Fruit fly (Drosophila melanogaster): ENCODE measurements around the gene sav.

The sav gene

dm6 chr3R:23053135-23053730 is 7.9 kb downstream of the sav start (continued):
- TF ChIP-seq CG10431 (GFP tag; optimal IDR thresholded peaks at IDR 0.05): no peak
- peak; percentile 53 for TF ChIP-seq BEAF-32 (GFP tag; optimal IDR thresholded peaks at IDR 0.05)
- no peak for TF ChIP-seq disco-r (GFP tag; optimal IDR thresholded peaks at IDR 0.05)
- peak; percentile 47 for TF ChIP-seq pzg (GFP tag; optimal IDR thresholded peaks at IDR 0.05)
- TF ChIP-seq Opbp (GFP tag; IDR thresholded peaks at IDR 0.05; ENCODE audit: partially characterized antibody): peak; percentile 56; the same call in 2 of the 3 replicates
- TF ChIP-seq grn (GFP tag; optimal IDR thresholded peaks at IDR 0.05): no peak
- no peak for TF ChIP-seq CG2712 (tag; optimal IDR thresholded peaks at IDR 0.05)
- TF ChIP-seq repo (GFP tag; optimal IDR thresholded peaks at IDR 0.05): no peak
- no peak for TF ChIP-seq CG11723 (GFP tag; optimal IDR thresholded peaks at IDR 0.05)
- TF ChIP-seq Lim3 (GFP tag; IDR thresholded peaks at IDR 0.05): no peak
- peak; percentile 61 for TF ChIP-seq trem (tag; optimal IDR thresholded peaks at IDR 0.05)
- peak; percentile 82 for TF ChIP-seq Dp (GFP tag; optimal IDR thresholded peaks at IDR 0.05)
- no peak for TF ChIP-seq NFAT (GFP tag; IDR thresholded peaks at IDR 0.05)
- TF ChIP-seq mld (GFP tag; IDR thresholded peaks at IDR 0.05; ENCODE audit: partially characterized antibody): 0 out of 3 replicates have a peak, but pooled peaks have one; percentile 24
- TF ChIP-seq CG10321 (GFP tag; IDR thresholded peaks at IDR 0.05): no peak
- TF ChIP-seq p53 (GFP tag; optimal IDR thresholded peaks at IDR 0.05): peak; percentile 99
- TF ChIP-seq shn (GFP tag; optimal IDR thresholded peaks at IDR 0.05): no peak
- peak; percentile 42 for TF ChIP-seq hbn (GFP tag; IDR thresholded peaks at IDR 0.05; ENCODE audit: partially characterized antibody)
- TF ChIP-seq CG9817 (tag; optimal IDR thresholded peaks at IDR 0.05): no peak
- 0 out of 2 replicates have a peak, but pooled peaks have one; percentile 36 for TF ChIP-seq bbx (GFP tag; IDR thresholded peaks at IDR 0.05; ENCODE audit: partially characterized antibody)
- no peak for TF ChIP-seq eyg (GFP tag; optimal IDR thresholded peaks at IDR 0.05)
- peak; percentile 32; the same call in 1 of the 2 replicates for TF ChIP-seq Scr (GFP tag; IDR thresholded peaks at IDR 0.05; ENCODE audit: partially characterized antibody)
- TF ChIP-seq Gsc (GFP tag; IDR thresholded peaks at IDR 0.05): no peak
- no peak for TF ChIP-seq CG3726 (GFP tag; IDR thresholded peaks at IDR 0.05)
- TF ChIP-seq unc-4 (GFP tag; IDR thresholded peaks at IDR 0.05; ENCODE audit: partially characterized antibody): 0 out of 2 replicates have a peak, but pooled peaks have one; percentile 17
- peak; percentile 16; the same call in 2 of the 3 replicates for TF ChIP-seq Doc3 (GFP tag; IDR thresholded peaks at IDR 0.05; ENCODE audit: partially characterized antibody)
- TF ChIP-seq vnd (GFP tag; IDR thresholded peaks at IDR 0.05; ENCODE audit: partially characterized antibody): 0 out of 3 replicates have a peak, but pooled peaks have one; percentile 12
- peak; percentile 5 for TF ChIP-seq CG13287 (GFP tag; IDR thresholded peaks at IDR 0.05; ENCODE audit: partially characterized antibody)
- TF ChIP-seq Dll (GFP tag; IDR thresholded peaks at IDR 0.05; ENCODE audit: partially characterized antibody): 0 out of 4 replicates have a peak, but pooled peaks have one; percentile 19
- TF ChIP-seq croc (GFP tag; conservative IDR thresholded peaks at IDR 0.05): no peak
- TF ChIP-seq CG11560 (tag; IDR thresholded peaks at IDR 0.05): peak; percentile 75; the same call in 2 of the 3 replicates
- TF ChIP-seq tin (GFP tag; optimal IDR thresholded peaks at IDR 0.05): no peak
- peak; percentile 60 for TF ChIP-seq dm (GFP tag; optimal IDR thresholded peaks at IDR 0.05)
- no peak for TF ChIP-seq br (optimal IDR thresholded peaks at IDR 0.05)
- peak in 1 of 2 experiments; percentile 39 for TF ChIP-seq Pdp1 (GFP tag; optimal IDR thresholded peaks at IDR 0.05)
- TF ChIP-seq Stat92E (GFP tag; optimal IDR thresholded peaks at IDR 0.05): no peak
- no peak; the same call in 2 of the 3 replicates for TF ChIP-seq row (GFP tag; IDR thresholded peaks at IDR 0.05)
- TF ChIP-seq yki (optimal IDR thresholded peaks at IDR 0.05): no peak
- no peak for TF ChIP-seq CG6254 (GFP tag; optimal IDR thresholded peaks at IDR 0.05)
- TF ChIP-seq CG4424 (GFP tag; optimal IDR thresholded peaks at IDR 0.05): no peak
- TF ChIP-seq CG7963 (GFP tag; IDR thresholded peaks at IDR 0.05; ENCODE audit: partially characterized antibody): no peak
- no peak for TF ChIP-seq twi (tag; optimal IDR thresholded peaks at IDR 0.05)
- TF ChIP-seq rib (GFP tag; IDR thresholded peaks at IDR 0.05): no peak
- TF ChIP-seq Med (GFP tag): peak; percentile 43
- TF ChIP-seq Sry-δ (GFP tag; optimal IDR thresholded peaks at IDR 0.05): peak; percentile 55
- peak; percentile 13; the same call in 1 of the 3 replicates for TF ChIP-seq CG34224 (GFP tag; IDR thresholded peaks at IDR 0.05; ENCODE audit: partially characterized antibody)
- TF ChIP-seq pita (GFP tag; optimal IDR thresholded peaks at IDR 0.05): no peak
- TF ChIP-seq CG1603 (tag; optimal IDR thresholded peaks at IDR 0.05): peak; percentile 47
- no peak for TF ChIP-seq h (optimal IDR thresholded peaks at IDR 0.05)
